Worm (Caenorhabditis elegans): Measurements from ENCODE around the gene T05B9.2.

T05B9.2 gene

ce11 chrII:11255536-11255935 is at the start of gene T05B9.2:
T05B9.2 (plus strand) TSS chrII:11255836.
- no peak for TF ChIP-seq ztf-3 (GFP tag; optimal IDR thresholded peaks at IDR 0.05)
- TF ChIP-seq zfh-2 (GFP tag; conservative IDR thresholded peaks at IDR 0.05) = 0 out of 2 replicates have a peak, but pooled peaks have one; percentile 17
- no peak for TF ChIP-seq F10E7.11 (tag; optimal IDR thresholded peaks at IDR 0.05)

ce11 chrII:11211661-11212060 is 44.0 kb upstream of the T05B9.2 start:
- peak; percentile 46; the same call in 1 of the 2 replicates for TF ChIP-seq aptf-2 (GFP tag; conservative IDR thresholded peaks at IDR 0.05)
- 0 out of 2 replicates have a peak, but pooled peaks have one; percentile 87 for TF ChIP-seq ceh-58 (GFP tag; IDR thresholded peaks at IDR 0.05)
- TF ChIP-seq egrh-3 (GFP tag; IDR thresholded peaks at IDR 0.05) = peak; percentile 71; the same call in 1 of the 2 replicates
- TF ChIP-seq F39B2.1 (GFP tag; IDR thresholded peaks at IDR 0.05) = 0 out of 2 replicates have a peak, but pooled peaks have one; percentile 41

- TF ChIP-seq egl-18 (GFP tag; IDR thresholded peaks at IDR 0.05) (no peak), egrh-3 (GFP tag; IDR thresholded peaks at IDR 0.05) (peak; percentile 21; the same call in 1 of the 2 replicates), zfh-2 (GFP tag; conservative IDR thresholded peaks at IDR 0.05) (peak; percentile 74), F33H1.4 (GFP tag; IDR thresholded peaks at IDR 0.05) (no peak), snpc-3.4 (tag; optimal IDR thresholded peaks at IDR 0.05) (no peak), nfya-1 (tag; optimal IDR thresholded peaks at IDR 0.05; ENCODE audit: borderline replicate concordance, insufficient read depth) (no peak), F23B12.7 (tag; optimal IDR thresholded peaks at IDR 0.05; ENCODE audit: insufficient read depth) (no peak), lin-40 (tag; optimal IDR thresholded peaks at IDR 0.05) (no peak), ama-1 (optimal IDR thresholded peaks at IDR 0.05) (no peak), ama-1 (GFP tag; optimal IDR thresholded peaks at IDR 0.05) (no peak), tbp1 (GFP tag; optimal IDR thresholded peaks at IDR 0.05) (no peak), efl-1 (GFP tag; optimal IDR thresholded peaks at IDR 0.05) (no peak), lin-35 (GFP tag; optimal IDR thresholded peaks at IDR 0.05) (no peak)
Measured at ce11 chrII:11221771-11222355, 33.8 kb upstream of the T05B9.2 start, which contains the start of gene plpr-1. plpr-1 (plus strand) TSS chrII:11222305.

ce11 chrII:11224045-11224481 is 31.6 kb upstream of the T05B9.2 start:
- peak; percentile 81; the same call in 1 of the 2 replicates for TF ChIP-seq nhr-120 (GFP tag; IDR thresholded peaks at IDR 0.05)
- peak; percentile 80 for TF ChIP-seq F23B12.7 (tag; optimal IDR thresholded peaks at IDR 0.05; ENCODE audit: insufficient read depth)
- peak; percentile 76 for TF ChIP-seq zfh-2 (GFP tag; conservative IDR thresholded peaks at IDR 0.05)
- no peak for TF ChIP-seq pha-4 (tag; optimal IDR thresholded peaks at IDR 0.05)
- peak; percentile 98 for TF ChIP-seq hmg-1.2 (GFP tag; IDR thresholded peaks at IDR 0.05)
- peak; percentile 52 for TF ChIP-seq hsf-1 (GFP tag; IDR thresholded peaks at IDR 0.05)
- peak; percentile 99 for TF ChIP-seq him-1 (tag; optimal IDR thresholded peaks at IDR 0.05)
- TF ChIP-seq cebp-1 (GFP tag; IDR thresholded peaks at IDR 0.05) = no peak
- TF ChIP-seq cebp-1 (tag; optimal IDR thresholded peaks at IDR 0.05) = no peak
- TF ChIP-seq attf-6 (GFP tag; IDR thresholded peaks at IDR 0.05) = peak; percentile 93
- TF ChIP-seq T26A5.8 (tag; optimal IDR thresholded peaks at IDR 0.05) = no peak
- TF ChIP-seq athp-1 (tag; optimal IDR thresholded peaks at IDR 0.05) = peak; percentile 24
- peak; percentile 3 for TF ChIP-seq somi-1 (GFP tag; optimal IDR thresholded peaks at IDR 0.05)
- peak; percentile 82 for TF ChIP-seq tbp1 (GFP tag; optimal IDR thresholded peaks at IDR 0.05)
- no peak for TF ChIP-seq nfya-2 (GFP tag; IDR thresholded peaks at IDR 0.05)
- TF ChIP-seq C06A6.2 (GFP tag; conservative IDR thresholded peaks at IDR 0.05) = peak; percentile 54; the same call in 1 of the 2 replicates
- TF ChIP-seq nhr-80 (tag; optimal IDR thresholded peaks at IDR 0.05) = peak; percentile 60
- peak; percentile 50 to 68 for TF ChIP-seq let-607 (tag; optimal IDR thresholded peaks at IDR 0.05)
- no peak for TF ChIP-seq bed-1 (GFP tag; IDR thresholded peaks at IDR 0.05)
- peak; percentile 97 for TF ChIP-seq pbrm-1 (GFP tag; IDR thresholded peaks at IDR 0.05)
- peak; percentile 76 for TF ChIP-seq repo-1 (tag; optimal IDR thresholded peaks at IDR 0.05)
- TF ChIP-seq unc-130 (GFP tag; optimal IDR thresholded peaks at IDR 0.05) = peak; percentile 33
- TF ChIP-seq B0261.1 (tag; optimal IDR thresholded peaks at IDR 0.05) = peak; percentile 33
- TF ChIP-seq snpc-4 (GFP tag; optimal IDR thresholded peaks at IDR 0.05) = peak; percentile 99
- peak; percentile 99 to 100 (median 99) for TF ChIP-seq snpc-4 (tag; optimal IDR thresholded peaks at IDR 0.05)
- TF ChIP-seq madf-8 (GFP tag; conservative IDR thresholded peaks at IDR 0.05) = peak; percentile 85
- peak; percentile 94 for TF ChIP-seq D2030.7 (GFP tag; IDR thresholded peaks at IDR 0.05)
- TF ChIP-seq lin-35 (GFP tag; optimal IDR thresholded peaks at IDR 0.05) = peak in 1 of 3 experiments; percentile 49
